Fruit fly (Drosophila melanogaster) Kc167 (cell line): ENCODE data around the gene CG7382.

Source experiments
- Myc ChIP-seq: fragments of >200 bp; optimal IDR thresholded peaks from 2 replicates; lab custom pipeline; 2017; ENCODE audit warnings: missing external identifiers
- Sin3A ChIP-seq: fragments of >200 bp; optimal IDR thresholded peaks from 2 replicates; lab custom pipeline; 2018; ENCODE audit warnings: missing external identifiers
- h ChIP-seq: fragments of >200 bp; optimal IDR thresholded peaks from 3 replicates; lab custom pipeline; 2018; ENCODE audit warnings: missing external identifiers
- insv ChIP-seq: fragments of >200 bp; optimal IDR thresholded peaks from 3 replicates; lab custom pipeline; 2018; ENCODE audit warnings: missing external identifiers
- psq ChIP-seq: fragments of >200 bp; optimal IDR thresholded peaks from 2 replicates; lab custom pipeline; 2017; ENCODE audit warnings: missing external identifiers
- ttk ChIP-seq: sonication (Bioruptor generic); optimal IDR thresholded peaks from 2 replicates; lab custom pipeline; 2017; ENCODE audit warnings: missing external identifiers

DNA sequence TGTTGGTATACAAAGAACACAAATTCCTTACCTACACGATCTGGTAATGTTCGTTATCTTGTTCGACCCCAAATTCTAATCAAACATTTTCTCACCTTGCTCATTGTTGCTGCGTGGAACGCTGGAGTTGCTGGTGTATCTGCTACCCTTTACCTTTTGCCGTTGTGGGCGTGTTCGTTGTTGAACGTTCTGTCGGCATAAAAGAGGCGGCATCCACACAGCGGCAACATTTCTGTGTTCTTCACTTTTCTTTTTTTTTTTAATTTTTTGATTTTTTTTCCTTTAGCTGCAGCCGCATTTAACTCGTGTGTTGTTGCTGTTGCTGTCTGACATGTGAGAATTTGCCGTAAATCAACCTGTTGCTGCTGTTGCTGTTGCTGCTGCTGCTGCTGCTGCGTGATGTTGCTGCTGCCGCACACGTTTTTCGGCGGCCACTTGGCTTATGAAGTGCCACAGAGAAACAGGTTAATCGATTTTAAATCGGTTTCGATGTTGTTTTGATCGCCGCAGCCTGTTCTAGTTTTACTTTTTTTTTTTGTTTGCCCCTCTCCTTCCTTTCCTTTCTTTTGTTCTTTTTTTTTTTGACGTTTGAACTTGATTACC lies 29.8 kb downstream of the CG7382 start:
- no peak for TF ChIP-seq h (lab: Kevin White, UChicago)
- no peak for TF ChIP-seq psq (lab: Kevin White, UChicago)
- no peak for TF ChIP-seq Myc (lab: Kevin White, UChicago)
- TF ChIP-seq Sin3A (lab: Kevin White, UChicago), result no peak
- TF ChIP-seq ttk, result no peak
- TF ChIP-seq insv (lab: Kevin White, UChicago), result no peak
